Fruit fly (Drosophila melanogaster) whole organism, embryonic: ENCODE results near the gene Bsg.

Experiments
- Ada2b ChIP-seq: fragments of 200-800 bp; sonication (Bioruptor generic); IDR thresholded peaks from 2 replicates; pipeline ENCODE4 v1.3.6; 2022; ENCODE audit warnings: missing biosample characterization, missing genetic modification characterization
- B-H2 ChIP-seq: fragments of 200-800 bp; sonication (Bioruptor generic); optimal IDR thresholded peaks from 2 replicates; lab custom pipeline; 2018; ENCODE audit warnings: missing biosample characterization, mild to moderate bottlenecking, missing genetic modification characterization
- CG10209 ChIP-seq: fragments of 200-800 bp; sonication (Bioruptor generic); optimal IDR thresholded peaks from 3 replicates; lab custom pipeline; 2017; ENCODE audit warnings: missing biosample characterization, mild to moderate bottlenecking, missing genetic modification characterization, missing genetic modification reagents
- CG12104 ChIP-seq: fragments of 200-800 bp; sonication (Bioruptor generic); optimal IDR thresholded peaks from 3 replicates; lab custom pipeline; 2016; ENCODE audit warnings: missing biosample characterization, missing genetic modification characterization
- CG12155 ChIP-seq: fragments of 200-800 bp; sonication (Bioruptor generic); optimal IDR thresholded peaks from 3 replicates; lab custom pipeline; 2016; ENCODE audit warnings: missing biosample characterization, missing genetic modification characterization
- CG14050 ChIP-seq: fragments of 200-800 bp; sonication (Bioruptor generic); IDR thresholded peaks from 3 replicates; pipeline ENCODE4 v1.3.6; 2022; ENCODE audit warnings: missing biosample characterization, missing genetic modification characterization
- CG15601 ChIP-seq: fragments of 200-800 bp; sonication (Bioruptor generic); optimal IDR thresholded peaks from 3 replicates; lab custom pipeline; 2019; ENCODE audit warnings: missing biosample characterization, mild to moderate bottlenecking, missing genetic modification characterization, moderate library complexity
- CG16815 ChIP-seq: fragments of 200-800 bp; sonication (Bioruptor generic); optimal IDR thresholded peaks from 3 replicates; lab custom pipeline; 2017; ENCODE audit warnings: missing biosample characterization, mild to moderate bottlenecking, missing genetic modification characterization
- CG17385 ChIP-seq: fragments of 200-800 bp; sonication (Bioruptor generic); optimal IDR thresholded peaks from 3 replicates; lab custom pipeline; 2018; ENCODE audit warnings: missing biosample characterization, mild to moderate bottlenecking, missing genetic modification characterization
- CG17802 ChIP-seq: fragments of 200-800 bp; sonication (Bioruptor generic); optimal IDR thresholded peaks from 2 replicates; lab custom pipeline; 2018; ENCODE audit warnings: missing biosample characterization, mild to moderate bottlenecking, missing genetic modification characterization, moderate library complexity
- CG17912 ChIP-seq: fragments of 200-800 bp; sonication (Bioruptor generic); optimal IDR thresholded peaks from 2 replicates; lab custom pipeline; 2018; ENCODE audit warnings: missing biosample characterization, mild to moderate bottlenecking, missing genetic modification characterization
- CG18619 ChIP-seq: fragments of 200-800 bp; sonication (Bioruptor generic); optimal IDR thresholded peaks from 3 replicates; lab custom pipeline; 2017; ENCODE audit warnings: missing biosample characterization, mild to moderate bottlenecking, missing genetic modification characterization
- CG2129 ChIP-seq: fragments of 200-800 bp; sonication (Bioruptor generic); IDR thresholded peaks from 2 replicates; pipeline ENCODE4 v1.3.6; 2022; ENCODE audit warnings: missing biosample characterization, missing genetic modification characterization; ENCODE audit not compliant: partially characterized antibody
- CG30020 ChIP-seq: fragments of 200-800 bp; optimal IDR thresholded peaks from 2 replicates; lab custom pipeline; 2019; ENCODE audit warnings: missing biosample characterization, mild to moderate bottlenecking, missing genetic modification characterization, moderate library complexity
- CG32772 ChIP-seq: fragments of 200-800 bp; sonication (Bioruptor generic); IDR thresholded peaks from 2 replicates; pipeline ENCODE4 v1.3.6; 2022; ENCODE audit warnings: missing biosample characterization, missing genetic modification characterization
- CG33213 ChIP-seq: fragments of 200-800 bp; sonication (Bioruptor generic); optimal IDR thresholded peaks from 3 replicates; lab custom pipeline; 2016; ENCODE audit warnings: missing biosample characterization, missing genetic modification characterization
- CG34224 ChIP-seq: fragments of 200-800 bp; sonication (Bioruptor generic); IDR thresholded peaks from 3 replicates; pipeline ENCODE4 v1.3.6; 2022; ENCODE audit warnings: missing biosample characterization, missing genetic modification characterization; ENCODE audit not compliant: partially characterized antibody
- CG6254 ChIP-seq: fragments of 200-800 bp; sonication (Bioruptor generic); optimal IDR thresholded peaks from 3 replicates; lab custom pipeline; 2017; ENCODE audit warnings: mild to moderate bottlenecking, missing biosample characterization, missing genetic modification reagents, missing genetic modification characterization
- CG6272 ChIP-seq: fragments of 200-800 bp; sonication (Bioruptor generic); IDR thresholded peaks from 2 replicates; pipeline ENCODE4 v1.3.6; 2022; ENCODE audit warnings: missing biosample characterization, missing genetic modification characterization
- CG6654 ChIP-seq: fragments of 200-800 bp; sonication (Bioruptor generic); optimal IDR thresholded peaks from 2 replicates; lab custom pipeline; 2017; ENCODE audit warnings: missing biosample characterization, mild to moderate bottlenecking, missing genetic modification characterization
- CG6813 ChIP-seq: fragments of 200-800 bp; sonication (Bioruptor generic); optimal IDR thresholded peaks from 2 replicates; lab custom pipeline; 2017; ENCODE audit warnings: missing biosample characterization, missing genetic modification characterization, mild to moderate bottlenecking, moderate library complexity, missing genetic modification reagents
- CG7271 ChIP-seq: fragments of 200-800 bp; sonication (Bioruptor generic); optimal IDR thresholded peaks from 2 replicates; lab custom pipeline; 2018; ENCODE audit warnings: missing biosample characterization, mild to moderate bottlenecking, missing genetic modification characterization, moderate library complexity
- CG9817 ChIP-seq: fragments of 200-800 bp; sonication (Bioruptor generic); optimal IDR thresholded peaks from 2 replicates; lab custom pipeline; 2018; ENCODE audit warnings: missing biosample characterization, mild to moderate bottlenecking, missing genetic modification characterization, moderate library complexity
- CkIIα-i1 ChIP-seq: fragments of 200-800 bp; sonication (Bioruptor generic); IDR thresholded peaks from 2 replicates; pipeline ENCODE4 v1.3.6; 2022; ENCODE audit warnings: missing biosample characterization, missing genetic modification characterization
- D19B ChIP-seq: fragments of 200-800 bp; sonication (Bioruptor generic); optimal IDR thresholded peaks from 2 replicates; lab custom pipeline; 2017; ENCODE audit warnings: missing biosample characterization, mild to moderate bottlenecking, missing genetic modification characterization
- Dip2 ChIP-seq: fragments of 200-800 bp; sonication (Bioruptor generic); IDR thresholded peaks from 2 replicates; pipeline ENCODE4 v1.3.6; 2022; ENCODE audit warnings: missing biosample characterization, missing genetic modification characterization
- Fer1 ChIP-seq: fragments of 200-800 bp; sonication (Bioruptor generic); optimal IDR thresholded peaks from 2 replicates; lab custom pipeline; 2017; ENCODE audit warnings: missing biosample characterization, mild to moderate bottlenecking, missing genetic modification characterization
- Hsf ChIP-seq: fragments of 200-800 bp; sonication (Bioruptor generic); optimal IDR thresholded peaks from 3 replicates; lab custom pipeline; 2016; ENCODE audit warnings: missing biosample characterization, missing genetic modification characterization
- Jarid2 ChIP-seq: fragments of 200-800 bp; sonication (Bioruptor generic); optimal IDR thresholded peaks from 3 replicates; lab custom pipeline; 2017; ENCODE audit warnings: mild to moderate bottlenecking, missing biosample characterization, missing genetic modification reagents, missing genetic modification characterization
- Lpt ChIP-seq: fragments of >200 bp; optimal IDR thresholded peaks from 2 replicates; lab custom pipeline; 2018; ENCODE audit warnings: missing biosample characterization, missing genetic modification characterization
- Mad ChIP-seq: fragments of 200-800 bp; sonication (Bioruptor generic); optimal IDR thresholded peaks from 2 replicates; lab custom pipeline; 2016; ENCODE audit warnings: missing biosample characterization, missing genetic modification characterization
- Mes4 ChIP-seq: fragments of 200-800 bp; sonication (Bioruptor generic); optimal IDR thresholded peaks from 2 replicates; lab custom pipeline; 2016; ENCODE audit warnings: missing biosample characterization, missing genetic modification characterization
- Oaz ChIP-seq: fragments of 200-800 bp; sonication (Bioruptor generic); IDR thresholded peaks from 2 replicates; pipeline ENCODE4 v1.3.6; 2022; ENCODE audit warnings: missing biosample characterization, missing genetic modification characterization
- Oli ChIP-seq: fragments of 200-800 bp; sonication (Bioruptor generic); optimal IDR thresholded peaks from 2 replicates; lab custom pipeline; 2018; ENCODE audit warnings: missing biosample characterization, mild to moderate bottlenecking, missing genetic modification characterization, moderate library complexity
- Scr ChIP-seq: fragments of 200-800 bp; sonication (Bioruptor generic); IDR thresholded peaks from 2 replicates; pipeline ENCODE4 v1.3.6; 2022; ENCODE audit warnings: missing biosample characterization, missing genetic modification characterization; ENCODE audit not compliant: partially characterized antibody
- Taf1 ChIP-seq: fragments of 200-800 bp; sonication (Bioruptor generic); IDR thresholded peaks from 2 replicates; pipeline ENCODE4 v1.3.6; 2022; ENCODE audit warnings: missing biosample characterization, missing genetic modification characterization
- cato ChIP-seq: fragments of 200-800 bp; sonication (Bioruptor generic); optimal IDR thresholded peaks from 2 replicates; lab custom pipeline; 2016; ENCODE audit warnings: missing biosample characterization, missing genetic modification characterization, borderline replicate concordance
- chm ChIP-seq: fragments of 200-800 bp; sonication (Bioruptor generic); IDR thresholded peaks from 2 replicates; pipeline ENCODE4 v1.3.6; 2022; ENCODE audit warnings: missing biosample characterization, missing genetic modification characterization
- dan ChIP-seq: fragments of 200-800 bp; sonication (Bioruptor generic); IDR thresholded peaks from 2 replicates; pipeline ENCODE4 v1.3.6; 2022; ENCODE audit warnings: missing biosample characterization, missing genetic modification characterization
- ewg ChIP-seq: fragments of 200-800 bp; sonication (Bioruptor generic); optimal IDR thresholded peaks from 3 replicates; lab custom pipeline; 2017; ENCODE audit warnings: mild to moderate bottlenecking, missing biosample characterization, missing genetic modification reagents, missing genetic modification characterization
- fru ChIP-seq: fragments of >200 bp; optimal IDR thresholded peaks from 2 replicates; lab custom pipeline; 2017
- gcm2 ChIP-seq: fragments of 200-800 bp; sonication (Bioruptor generic); optimal IDR thresholded peaks from 2 replicates; lab custom pipeline; 2016; ENCODE audit warnings: missing biosample characterization, missing genetic modification characterization
- gem ChIP-seq: fragments of 200-800 bp; sonication (Bioruptor generic); optimal IDR thresholded peaks from 2 replicates; lab custom pipeline; 2019; ENCODE audit warnings: missing biosample characterization, mild to moderate bottlenecking, missing genetic modification characterization, moderate library complexity
- gsb ChIP-seq: fragments of 200-800 bp; sonication (Bioruptor generic); IDR thresholded peaks from 2 replicates; pipeline ENCODE4 v1.3.6; 2022; ENCODE audit warnings: missing biosample characterization, missing genetic modification characterization
- ham ChIP-seq: fragments of 200-800 bp; sonication (Bioruptor generic); IDR thresholded peaks from 2 replicates; pipeline ENCODE4 v1.3.6; 2022; ENCODE audit warnings: missing biosample characterization, missing genetic modification characterization
- lbe ChIP-seq: fragments of 200-800 bp; sonication (Bioruptor generic); optimal IDR thresholded peaks from 2 replicates; lab custom pipeline; 2016; ENCODE audit warnings: missing biosample characterization, mild to moderate bottlenecking, missing genetic modification characterization
- maf-S ChIP-seq: fragments of 200-800 bp; sonication (Bioruptor generic); optimal IDR thresholded peaks from 2 replicates; lab custom pipeline; 2016; ENCODE audit warnings: missing biosample characterization, missing genetic modification characterization
- mirr ChIP-seq: fragments of 200-800 bp; sonication (Bioruptor generic); optimal IDR thresholded peaks from 3 replicates; lab custom pipeline; 2018; ENCODE audit warnings: missing biosample characterization, mild to moderate bottlenecking, missing genetic modification characterization
- org-1 ChIP-seq: fragments of 200-800 bp; sonication (Bioruptor generic); optimal IDR thresholded peaks from 2 replicates; lab custom pipeline; 2017; ENCODE audit warnings: missing biosample characterization, missing genetic modification characterization
- sqz ChIP-seq: fragments of 200-800 bp; sonication (Bioruptor generic); optimal IDR thresholded peaks from 3 replicates; lab custom pipeline; 2018; ENCODE audit warnings: missing biosample characterization, mild to moderate bottlenecking, missing genetic modification characterization
- zfh1 ChIP-seq: fragments of 200-800 bp; sonication (Bioruptor generic); IDR thresholded peaks from 3 replicates; pipeline ENCODE4 v1.3.6; 2022; ENCODE audit warnings: missing biosample characterization, missing genetic modification characterization

The Bsg gene

DNA sequence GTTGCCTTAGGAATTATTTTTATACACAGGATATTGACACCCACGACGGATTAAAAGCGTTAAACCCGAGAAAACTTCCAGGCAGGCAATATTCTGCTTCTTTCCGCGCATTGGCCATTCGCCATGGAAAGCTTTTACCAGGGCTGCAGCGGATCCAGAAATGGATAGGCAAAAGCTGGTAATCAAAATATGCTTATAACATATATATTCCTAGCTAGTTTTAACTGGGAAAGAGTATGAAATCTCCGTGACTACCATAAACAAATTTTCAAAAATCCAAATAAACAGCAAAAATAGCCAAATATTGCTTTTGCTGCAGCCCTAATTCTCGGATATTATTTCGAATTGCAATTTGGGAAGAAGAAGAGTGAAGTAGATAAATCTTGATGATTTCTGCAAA, 76.3 kb downstream of the Bsg start, which contains the start of the genes PAPLA1 and Rbsn-5 (continued):
- TF ChIP-seq CG34224 (GFP tag; lab: Robert Waterston, UW) (no peak), CG2129 (GFP tag; lab: Robert Waterston, UW) (no peak), chm (peak; percentile 91), Taf1 (GFP tag; lab: Robert Waterston, UW) (peak; percentile 78), sqz (peak; percentile 80), dan (peak; percentile 43; the same call in 1 of the 2 replicates), mirr (GFP tag; lab: Kevin White, UChicago) (peak; percentile 91), Fer1 (GFP tag; lab: Kevin White, UChicago) (peak; percentile 93), CG15601 (tag; lab: Kevin White, UChicago) (peak; percentile 89), ewg (GFP tag; lab: Kevin White, UChicago) (peak; percentile 91), CG6813 (GFP tag; lab: Kevin White, UChicago) (peak; percentile 80), CG17385 (GFP tag; lab: Kevin White, UChicago) (peak; percentile 100), org-1 (GFP tag; lab: Kevin White, UChicago) (peak; percentile 86), CkIIα-i1 (GFP tag; lab: Robert Waterston, UW) (no peak), Dip2 (GFP tag; lab: Robert Waterston, UW) (no peak), zfh1 (GFP tag; lab: Robert Waterston, UW) (peak; percentile 93), ham (peak; percentile 87), fru (lab: Kevin White, UChicago) (no peak), CG32772 (GFP tag; lab: Robert Waterston, UW) (peak; percentile 94), gcm2 (GFP tag; lab: Kevin White, UChicago) (peak; percentile 92), Oaz (peak; percentile 81), CG7271 (peak; percentile 85), Jarid2 (GFP tag; lab: Kevin White, UChicago) (peak; percentile 63), D19B (GFP tag; lab: Kevin White, UChicago) (peak; percentile 78), CG6654 (GFP tag; lab: Kevin White, UChicago) (peak; percentile 78), CG30020 (tag; lab: Kevin White, UChicago) (peak; percentile 72), Hsf (GFP tag; lab: Kevin White, UChicago) (peak; percentile 96), maf-S (GFP tag; lab: Kevin White, UChicago) (peak; percentile 95), Mes4 (peak; percentile 90), CG12104 (GFP tag; lab: Kevin White, UChicago) (peak; percentile 90), CG17912 (peak; percentile 78), cato (peak; percentile 92), CG12155 (GFP tag; lab: Kevin White, UChicago) (peak; percentile 92), CG14050 (GFP tag; lab: Robert Waterston, UW) (peak; percentile 84), Oli (tag; lab: Kevin White, UChicago) (peak; percentile 90), B-H2 (peak; percentile 97), CG33213 (GFP tag; lab: Kevin White, UChicago) (peak; percentile 93), CG16815 (GFP tag; lab: Kevin White, UChicago) (peak; percentile 85), Scr (GFP tag; lab: Robert Waterston, UW) (0 out of 2 replicates have a peak, but pooled peaks have one; percentile 21), CG18619 (peak; percentile 88), CG6254 (GFP tag; lab: Kevin White, UChicago) (peak; percentile 64), gem (peak; percentile 96), CG6272 (peak; percentile 93), Ada2b (GFP tag; lab: Robert Waterston, UW) (peak; percentile 89), lbe (GFP tag; lab: Kevin White, UChicago) (peak; percentile 92), Lpt (GFP tag; lab: Kevin White, UChicago) (no peak), CG10209 (GFP tag; lab: Kevin White, UChicago) (peak; percentile 91), gsb (GFP tag; lab: Robert Waterston, UW) (peak; percentile 77; the same call in 1 of the 2 replicates), CG17802 (tag; lab: Kevin White, UChicago) (peak; percentile 81), CG9817 (tag; lab: Kevin White, UChicago) (peak; percentile 95), Mad (peak; percentile 91)
